Worm (Caenorhabditis elegans) whole organism, midembryonic: Measurements from ENCODE around the gene ndx-9.

Source experiments
- T22C8.4 ChIP-seq: fragments of 200-800 bp; sonication (Bioruptor generic); IDR thresholded peaks from 2 replicates; pipeline ENCODE4 v1.3.6; 2022; ENCODE audit warnings: missing genetic modification characterization, missing compliant biosample characterization
- cog-1 ChIP-seq: sonication (generic microtip); optimal IDR thresholded peaks from 2 replicates; lab custom pipeline; 2016; ENCODE audit warnings: missing genetic modification characterization, missing compliant biosample characterization
- flt-1 ChIP-seq: fragments of 200-800 bp; sonication (Bioruptor generic); IDR thresholded peaks from 2 replicates; pipeline ENCODE4 v1.3.6; 2022; ENCODE audit warnings: missing genetic modification characterization, missing compliant biosample characterization
- klf-2 ChIP-seq: fragments of 200-800 bp; sonication (Bioruptor generic); conservative IDR thresholded peaks from 2 replicates; pipeline ENCODE4 v1.3.6; 2022; ENCODE audit warnings: missing genetic modification reagents, missing genetic modification characterization, missing compliant biosample characterization
- med-1 ChIP-seq: sonication (generic microtip); optimal IDR thresholded peaks from 2 replicates; lab custom pipeline; 2017; ENCODE audit warnings: missing genetic modification characterization, mild to moderate bottlenecking, missing compliant biosample characterization, antibody characterized with exemption, missing genetic modification reagents; ENCODE audit not compliant: insufficient read depth
- ref-1 ChIP-seq: fragments of 200-800 bp; sonication (Bioruptor generic); conservative IDR thresholded peaks from 2 replicates; pipeline ENCODE4 v1.3.6; 2022; ENCODE audit warnings: missing genetic modification reagents, missing genetic modification characterization, missing compliant biosample characterization
- tab-1 ChIP-seq: fragments of 200-800 bp; sonication (Bioruptor generic); IDR thresholded peaks from 2 replicates; pipeline ENCODE4 v1.3.6; 2022; ENCODE audit warnings: missing genetic modification characterization, missing compliant biosample characterization
- ztf-29 ChIP-seq: fragments of 200-800 bp; sonication (Bioruptor generic); IDR thresholded peaks from 2 replicates; pipeline ENCODE4 v1.3.6; 2022; ENCODE audit warnings: missing genetic modification reagents, missing genetic modification characterization, missing compliant biosample characterization

DNA sequence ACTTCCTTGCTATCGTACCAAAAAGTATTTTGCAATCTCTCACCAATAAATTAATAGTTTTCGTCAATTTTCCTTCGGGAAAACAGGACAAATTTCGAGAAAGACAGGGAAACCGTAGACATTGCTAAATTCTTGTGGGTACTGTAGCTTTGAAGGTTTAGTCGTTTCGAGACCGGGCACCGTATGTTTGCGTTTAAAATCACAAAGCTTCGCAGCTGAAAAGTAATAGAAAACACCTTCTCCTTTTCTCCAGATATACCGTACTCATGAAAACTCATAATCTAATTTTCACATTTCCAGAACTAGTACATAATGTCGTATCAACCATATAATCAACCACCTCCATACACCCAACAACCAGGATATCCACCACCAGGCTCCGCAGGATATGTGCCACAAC is 2.8 kb downstream of the ndx-9 start, which contains the start of gene F13H10.6:
- no peak for TF ChIP-seq med-1 (GFP tag; lab: Kevin White, UChicago)
- no peak for TF ChIP-seq cog-1
- no peak for TF ChIP-seq T22C8.4
- no peak for TF ChIP-seq klf-2 (GFP tag; lab: Robert Waterston, UW)
- TF ChIP-seq ref-1, result no peak
- TF ChIP-seq flt-1 (GFP tag; lab: Robert Waterston, UW), result no peak
- TF ChIP-seq ztf-29 (GFP tag; lab: Robert Waterston, UW), result no peak
- no peak for TF ChIP-seq tab-1
